Worm (Caenorhabditis elegans) whole organism, L4 larva: ENCODE data around the gene gba-2.

Experiments
- Y105C5A.15 ChIP-seq: fragments of 200-800 bp; sonication (Bioruptor generic); IDR thresholded peaks from 2 replicates; pipeline ENCODE4 v1.3.6; 2022; ENCODE audit warnings: missing genetic modification characterization, missing compliant biosample characterization
- ama-1 ChIP-seq: fragments of 150-350 bp; optimal IDR thresholded peaks from 2 replicates; lab custom pipeline; 2014; ENCODE audit warnings: inconsistent platforms, mixed read lengths
- ceh-82 ChIP-seq: sonication (generic microtip); optimal IDR thresholded peaks from 2 replicates; lab custom pipeline; 2017; ENCODE audit warnings: missing biosample characterization, missing genetic modification characterization

- TF ChIP-seq ama-1 (lab: Kevin White, UChicago) (no peak), Y105C5A.15 (no peak), ceh-82 (no peak)
These were observed 5.1 kb upstream of the gba-2 start for ce11 chrII:2191383-2191782.
